Worm (Caenorhabditis elegans): ENCODE data around the gene Y14H12B.1.

The Y14H12B.1 gene

DNA sequence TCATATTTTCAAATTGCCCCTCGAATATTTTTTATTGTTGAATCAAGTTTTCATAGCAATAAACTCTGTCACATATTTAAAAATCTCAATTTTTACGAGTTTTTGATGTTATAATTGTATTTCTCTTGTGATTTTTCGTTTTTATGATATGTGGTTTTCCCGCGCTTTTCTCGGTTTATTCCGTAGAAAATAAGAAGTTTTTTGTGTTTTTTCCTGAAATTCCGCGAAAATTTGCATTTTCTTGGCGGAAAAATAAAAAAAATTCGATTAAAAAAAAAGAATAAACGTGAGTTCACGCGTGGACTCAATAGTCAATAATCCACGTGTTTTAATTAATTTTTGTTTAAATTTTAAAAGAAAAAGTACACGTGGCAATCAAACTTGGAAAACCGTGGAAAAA is 1.7 kb downstream of the Y14H12B.1 start:
- TF ChIP-seq madf-3 (GFP tag; IDR thresholded peaks at IDR 0.05): no peak
- no peak for TF ChIP-seq mel-28 (tag; optimal IDR thresholded peaks at IDR 0.05; ENCODE audit: borderline replicate concordance)
- no peak for TF ChIP-seq repo-1 (tag; optimal IDR thresholded peaks at IDR 0.05)
- TF ChIP-seq ekl-4 (GFP tag; IDR thresholded peaks at IDR 0.05): no peak
- no peak for TF ChIP-seq attf-5 (GFP tag; optimal IDR thresholded peaks at IDR 0.05)
- no peak for TF ChIP-seq egl-18 (GFP tag; IDR thresholded peaks at IDR 0.05)
- no peak for TF ChIP-seq F52B5.7 (tag; optimal IDR thresholded peaks at IDR 0.05)
- TF ChIP-seq lsl-1 (GFP tag; optimal IDR thresholded peaks at IDR 0.05): peak; percentile 46
- no peak for TF ChIP-seq ztf-3 (GFP tag; optimal IDR thresholded peaks at IDR 0.05)
- no peak for TF ChIP-seq snpc-4 (GFP tag; optimal IDR thresholded peaks at IDR 0.05)
- no peak for TF ChIP-seq snpc-4 (tag; optimal IDR thresholded peaks at IDR 0.05)
- TF ChIP-seq attf-3 (GFP tag; conservative IDR thresholded peaks at IDR 0.05): no peak
- no peak for TF ChIP-seq B0035.1 (tag; optimal IDR thresholded peaks at IDR 0.05)
- no peak for TF ChIP-seq F39B2.1 (GFP tag; IDR thresholded peaks at IDR 0.05)
- TF ChIP-seq xnd-1 (tag; optimal IDR thresholded peaks at IDR 0.05): peak; percentile 62
- TF ChIP-seq efl-1 (GFP tag; optimal IDR thresholded peaks at IDR 0.05): peak; percentile 82
- TF ChIP-seq lir-1 (GFP tag; conservative IDR thresholded peaks at IDR 0.05): no peak
- TF ChIP-seq ceh-91 (GFP tag; IDR thresholded peaks at IDR 0.05): peak; percentile 67; the same call in 1 of the 2 replicates
- no peak for TF ChIP-seq ztf-22 (GFP tag; optimal IDR thresholded peaks at IDR 0.05)
- TF ChIP-seq hmg-1.2 (GFP tag; IDR thresholded peaks at IDR 0.05): no peak
- no peak for TF ChIP-seq rcor-1 (GFP tag; IDR thresholded peaks at IDR 0.05)
- no peak for TF ChIP-seq nhr-90 (tag; optimal IDR thresholded peaks at IDR 0.05)
- TF ChIP-seq tlf-1 (GFP tag; optimal IDR thresholded peaks at IDR 0.05): no peak
- no peak for TF ChIP-seq akir-1 (GFP tag; optimal IDR thresholded peaks at IDR 0.05)
- TF ChIP-seq hsf-1 (GFP tag; IDR thresholded peaks at IDR 0.05): peak; percentile 69; the same call in 1 of the 2 replicates
- no peak for TF ChIP-seq zfh-2 (GFP tag; conservative IDR thresholded peaks at IDR 0.05)
- no peak for TF ChIP-seq sptf-2 (GFP tag; optimal IDR thresholded peaks at IDR 0.05)
- TF ChIP-seq unc-130 (GFP tag; optimal IDR thresholded peaks at IDR 0.05): no peak
- no peak for TF ChIP-seq T26A5.8 (tag; optimal IDR thresholded peaks at IDR 0.05)
- no peak for TF ChIP-seq ztf-18 (tag; optimal IDR thresholded peaks at IDR 0.05)
- TF ChIP-seq die-1 (tag; optimal IDR thresholded peaks at IDR 0.05): no peak
- peak; percentile 26 for TF ChIP-seq him-1 (tag; optimal IDR thresholded peaks at IDR 0.05)
- peak; percentile 49 for TF ChIP-seq D2030.7 (GFP tag; IDR thresholded peaks at IDR 0.05)
- TF ChIP-seq lin-40 (tag; optimal IDR thresholded peaks at IDR 0.05): no peak
- peak; percentile 82 for TF ChIP-seq madf-8 (GFP tag; conservative IDR thresholded peaks at IDR 0.05)
- TF ChIP-seq chd-7 (tag; optimal IDR thresholded peaks at IDR 0.05): no peak
- TF ChIP-seq snpc-1.3 (tag; optimal IDR thresholded peaks at IDR 0.05; ENCODE audit: insufficient read depth): no peak
- no peak for TF ChIP-seq egrh-3 (GFP tag; IDR thresholded peaks at IDR 0.05)
- no peak for TF ChIP-seq mes-4 (tag; optimal IDR thresholded peaks at IDR 0.05)
- no peak for TF ChIP-seq T07F8.4 (tag; optimal IDR thresholded peaks at IDR 0.05)
- no peak for TF ChIP-seq ceh-27 (GFP tag; optimal IDR thresholded peaks at IDR 0.05)
- TF ChIP-seq ccch-3 (GFP tag; optimal IDR thresholded peaks at IDR 0.05): no peak
- TF ChIP-seq nhr-120 (GFP tag; IDR thresholded peaks at IDR 0.05): no peak
- TF ChIP-seq F55B11.4 (tag; optimal IDR thresholded peaks at IDR 0.05; ENCODE audit: borderline replicate concordance, insufficient read depth): no peak
- TF ChIP-seq cebp-1 (GFP tag; IDR thresholded peaks at IDR 0.05): no peak
- TF ChIP-seq cebp-1 (tag; optimal IDR thresholded peaks at IDR 0.05): no peak
- TF ChIP-seq dpff-1 (tag; optimal IDR thresholded peaks at IDR 0.05): no peak
- no peak for TF ChIP-seq F37B4.10 (GFP tag; IDR thresholded peaks at IDR 0.05)
- peak; percentile 33 for TF ChIP-seq hrde-1 (tag; optimal IDR thresholded peaks at IDR 0.05; ENCODE audit: borderline replicate concordance)
- no peak for TF ChIP-seq F57C9.4 (tag; optimal IDR thresholded peaks at IDR 0.05)

Measured in whole organism, young adult.